Worm (Caenorhabditis elegans): ENCODE measurements around the gene C26B2.7.

Gene C26B2.7

ce11 chrIV:8032135-8032915 lies 16.3 kb downstream of the C26B2.7 start:
- TF ChIP-seq tab-1 (GFP tag; IDR thresholded peaks at IDR 0.05): no peak
- no peak for TF ChIP-seq ztf-29 (GFP tag; IDR thresholded peaks at IDR 0.05)
- no peak for TF ChIP-seq klf-2 (GFP tag; conservative IDR thresholded peaks at IDR 0.05)
- TF ChIP-seq med-1 (GFP tag; optimal IDR thresholded peaks at IDR 0.05; ENCODE audit: insufficient read depth): no peak
- no peak for TF ChIP-seq cog-1 (tag; optimal IDR thresholded peaks at IDR 0.05)
- no peak for TF ChIP-seq T22C8.4 (GFP tag; IDR thresholded peaks at IDR 0.05)
- no peak for TF ChIP-seq ref-1 (GFP tag; conservative IDR thresholded peaks at IDR 0.05)
- TF ChIP-seq ztf-23 (GFP tag; IDR thresholded peaks at IDR 0.05): no peak
- no peak for TF ChIP-seq flt-1 (GFP tag; IDR thresholded peaks at IDR 0.05)

- TF ChIP-seq klf-2 (GFP tag; conservative IDR thresholded peaks at IDR 0.05): no peak
- TF ChIP-seq T22C8.4 (GFP tag; IDR thresholded peaks at IDR 0.05): no peak
- no peak for TF ChIP-seq flt-1 (GFP tag; IDR thresholded peaks at IDR 0.05)
- TF ChIP-seq cog-1 (tag; optimal IDR thresholded peaks at IDR 0.05): no peak
- TF ChIP-seq med-1 (GFP tag; optimal IDR thresholded peaks at IDR 0.05; ENCODE audit: insufficient read depth): no peak
- no peak for TF ChIP-seq tab-1 (GFP tag; IDR thresholded peaks at IDR 0.05)
- TF ChIP-seq ztf-29 (GFP tag; IDR thresholded peaks at IDR 0.05): no peak
- no peak for TF ChIP-seq ref-1 (GFP tag; conservative IDR thresholded peaks at IDR 0.05)
- no peak for TF ChIP-seq ztf-23 (GFP tag; IDR thresholded peaks at IDR 0.05)
Measured at ce11 chrIV:8034182-8034581, 18.1 kb downstream of the C26B2.7 start.

ce11 chrIV:8036492-8036891 lies 20.4 kb downstream of the C26B2.7 start:
- TF ChIP-seq cog-1 (tag; optimal IDR thresholded peaks at IDR 0.05) (no peak), tab-1 (GFP tag; IDR thresholded peaks at IDR 0.05) (no peak), ztf-23 (GFP tag; IDR thresholded peaks at IDR 0.05) (no peak), ztf-29 (GFP tag; IDR thresholded peaks at IDR 0.05) (no peak), flt-1 (GFP tag; IDR thresholded peaks at IDR 0.05) (no peak), klf-2 (GFP tag; conservative IDR thresholded peaks at IDR 0.05) (no peak), T22C8.4 (GFP tag; IDR thresholded peaks at IDR 0.05) (no peak)

- TF ChIP-seq klf-2 (GFP tag; conservative IDR thresholded peaks at IDR 0.05) (no peak), flt-1 (GFP tag; IDR thresholded peaks at IDR 0.05) (no peak), ztf-29 (GFP tag; IDR thresholded peaks at IDR 0.05) (no peak), T22C8.4 (GFP tag; IDR thresholded peaks at IDR 0.05) (no peak), tab-1 (GFP tag; IDR thresholded peaks at IDR 0.05) (no peak), cog-1 (tag; optimal IDR thresholded peaks at IDR 0.05) (no peak), med-1 (GFP tag; optimal IDR thresholded peaks at IDR 0.05; ENCODE audit: insufficient read depth) (no peak), ztf-23 (GFP tag; IDR thresholded peaks at IDR 0.05) (no peak), ref-1 (GFP tag; conservative IDR thresholded peaks at IDR 0.05) (no peak)
Measured at ce11 chrIV:8040610-8041317, 24.7 kb downstream of the C26B2.7 start.

ce11 chrIV:8042005-8042404 lies 25.9 kb downstream of the C26B2.7 start:
- TF ChIP-seq med-1 (GFP tag; optimal IDR thresholded peaks at IDR 0.05; ENCODE audit: insufficient read depth): no peak
- no peak for TF ChIP-seq tab-1 (GFP tag; IDR thresholded peaks at IDR 0.05)

- TF ChIP-seq tab-1 (GFP tag; IDR thresholded peaks at IDR 0.05) (no peak), cog-1 (tag; optimal IDR thresholded peaks at IDR 0.05) (no peak), klf-2 (GFP tag; conservative IDR thresholded peaks at IDR 0.05) (no peak), flt-1 (GFP tag; IDR thresholded peaks at IDR 0.05) (no peak), T22C8.4 (GFP tag; IDR thresholded peaks at IDR 0.05) (no peak), ref-1 (GFP tag; conservative IDR thresholded peaks at IDR 0.05) (no peak), ztf-29 (GFP tag; IDR thresholded peaks at IDR 0.05) (no peak), med-1 (GFP tag; optimal IDR thresholded peaks at IDR 0.05; ENCODE audit: insufficient read depth) (no peak), ztf-23 (GFP tag; IDR thresholded peaks at IDR 0.05) (no peak)
Measured at ce11 chrIV:8042897-8043296, 26.8 kb downstream of the C26B2.7 start.

ce11 chrIV:8043722-8044121 lies 27.6 kb downstream of the C26B2.7 start:
- TF ChIP-seq tab-1 (GFP tag; IDR thresholded peaks at IDR 0.05) (no peak), med-1 (GFP tag; optimal IDR thresholded peaks at IDR 0.05; ENCODE audit: insufficient read depth) (no peak), ref-1 (GFP tag; conservative IDR thresholded peaks at IDR 0.05) (no peak), flt-1 (GFP tag; IDR thresholded peaks at IDR 0.05) (no peak), T22C8.4 (GFP tag; IDR thresholded peaks at IDR 0.05) (no peak), ztf-23 (GFP tag; IDR thresholded peaks at IDR 0.05) (no peak), ztf-29 (GFP tag; IDR thresholded peaks at IDR 0.05) (no peak)

ce11 chrIV:8044574-8044973 lies 28.5 kb downstream of the C26B2.7 start, which contains the start of gene nhr-258:
nhr-258 (plus strand) TSS chrIV:8044938.
- TF ChIP-seq cog-1 (tag; optimal IDR thresholded peaks at IDR 0.05) (no peak), tab-1 (GFP tag; IDR thresholded peaks at IDR 0.05) (no peak), ref-1 (GFP tag; conservative IDR thresholded peaks at IDR 0.05) (no peak), T22C8.4 (GFP tag; IDR thresholded peaks at IDR 0.05) (no peak), flt-1 (GFP tag; IDR thresholded peaks at IDR 0.05) (no peak), klf-2 (GFP tag; conservative IDR thresholded peaks at IDR 0.05) (no peak), med-1 (GFP tag; optimal IDR thresholded peaks at IDR 0.05; ENCODE audit: insufficient read depth) (no peak), ztf-29 (GFP tag; IDR thresholded peaks at IDR 0.05) (no peak), ztf-23 (GFP tag; IDR thresholded peaks at IDR 0.05) (no peak)

- TF ChIP-seq med-1 (GFP tag; optimal IDR thresholded peaks at IDR 0.05; ENCODE audit: insufficient read depth) (no peak), flt-1 (GFP tag; IDR thresholded peaks at IDR 0.05) (no peak), ztf-29 (GFP tag; IDR thresholded peaks at IDR 0.05) (no peak), ztf-23 (GFP tag; IDR thresholded peaks at IDR 0.05) (no peak), T22C8.4 (GFP tag; IDR thresholded peaks at IDR 0.05) (no peak), tab-1 (GFP tag; IDR thresholded peaks at IDR 0.05) (no peak), ref-1 (GFP tag; conservative IDR thresholded peaks at IDR 0.05) (no peak), cog-1 (tag; optimal IDR thresholded peaks at IDR 0.05) (no peak), klf-2 (GFP tag; conservative IDR thresholded peaks at IDR 0.05) (no peak)
Measured at ce11 chrIV:8048083-8048482, 32.0 kb downstream of the C26B2.7 start.
